Worm (Caenorhabditis elegans) whole organism, young adult: ENCODE results near the gene F35E12.9.

Experiments used
- B0035.1 ChIP-seq: sonication (generic microtip); optimal IDR thresholded peaks from 2 replicates; lab custom pipeline; 2016; ENCODE audit warnings: missing genetic modification characterization, mild to moderate bottlenecking, missing compliant biosample characterization, missing genotype, missing genetic modification reagents
- C06A6.2 ChIP-seq: fragments of 200-800 bp; sonication (Bioruptor generic); conservative IDR thresholded peaks from 2 replicates; pipeline ENCODE4 v1.3.6; 2022; ENCODE audit warnings: missing genetic modification characterization, missing compliant biosample characterization
- D2030.7 ChIP-seq: fragments of 200-800 bp; sonication (Bioruptor generic); IDR thresholded peaks from 2 replicates; pipeline ENCODE4 v1.3.6; 2022; ENCODE audit warnings: missing genetic modification reagents, missing genetic modification characterization, missing compliant biosample characterization
- F23B12.7 ChIP-seq: sonication (generic microtip); optimal IDR thresholded peaks from 2 replicates; lab custom pipeline; 2017; ENCODE audit warnings: missing genetic modification characterization, mild to moderate bottlenecking, missing compliant biosample characterization, antibody characterized with exemption, moderate library complexity; ENCODE audit not compliant: insufficient read depth
- F33H1.4 ChIP-seq: fragments of 200-800 bp; sonication (Bioruptor generic); IDR thresholded peaks from 2 replicates; pipeline ENCODE4 v1.3.6; 2022; ENCODE audit warnings: missing genetic modification reagents, missing genetic modification characterization, missing compliant biosample characterization
- F39B2.1 ChIP-seq: fragments of 200-800 bp; sonication (Bioruptor generic); IDR thresholded peaks from 2 replicates; pipeline ENCODE4 v1.3.6; 2022; ENCODE audit warnings: missing genetic modification reagents, missing genetic modification characterization, missing compliant biosample characterization
- F49E8.2 ChIP-seq: sonication (generic microtip); optimal IDR thresholded peaks from 3 replicates; lab custom pipeline; 2017; ENCODE audit warnings: missing genetic modification characterization, mild to moderate bottlenecking, missing compliant biosample characterization, antibody characterized with exemption, moderate library complexity; ENCODE audit not compliant: insufficient read depth
- F52B5.7 ChIP-seq: sonication (generic microtip); optimal IDR thresholded peaks from 2 replicates; lab custom pipeline; 2016; ENCODE audit warnings: mild to moderate bottlenecking, missing genetic modification characterization, missing compliant biosample characterization
- K11D2.4 ChIP-seq: fragments of 200-800 bp; sonication (Bioruptor generic); IDR thresholded peaks from 2 replicates; pipeline ENCODE4 v1.3.6; 2022; ENCODE audit warnings: missing genetic modification reagents, missing genetic modification characterization, missing compliant biosample characterization
- T07F8.4 ChIP-seq: sonication (generic microtip); optimal IDR thresholded peaks from 2 replicates; lab custom pipeline; 2016; ENCODE audit warnings: mild to moderate bottlenecking, missing genetic modification characterization, moderate library complexity, missing compliant biosample characterization
- Y95B8A.8 ChIP-seq: fragments of 200-800 bp; sonication (Bioruptor generic); IDR thresholded peaks from 2 replicates; pipeline ENCODE4 v1.3.6; 2022; ENCODE audit warnings: missing genetic modification reagents, missing genetic modification characterization, missing compliant biosample characterization
- ama-1 ChIP-seq, 3 experiments: fragments of 150-350 bp in 1 of 3; sonication (generic microtip) in 2 of 3; optimal IDR thresholded peaks; 2 replicates each; lab custom pipeline; 2014 to 2018; ENCODE audit warnings: missing biosample characterization in 2 of 3, missing genetic modification characterization in 2 of 3, missing genetic modification reagents in 2 of 3
- aptf-2 ChIP-seq: fragments of 200-800 bp; sonication (Bioruptor generic); conservative IDR thresholded peaks from 2 replicates; pipeline ENCODE4 v1.3.6; 2022; ENCODE audit warnings: missing genetic modification reagents, missing genetic modification characterization, missing compliant biosample characterization
- ccch-3 ChIP-seq: fragments of 200-800 bp; sonication (Bioruptor generic); optimal IDR thresholded peaks from 2 replicates; lab custom pipeline; 2018; ENCODE audit warnings: mild to moderate bottlenecking, missing genetic modification characterization, missing compliant biosample characterization
- cebp-1 ChIP-seq, 2 experiments: fragments of 200-800 bp in 1 of 2; sonication (Bioruptor generic) in 1 of 2; sonication (generic microtip) in 1 of 2; IDR thresholded peaks in 1 of 2; optimal IDR thresholded peaks in 1 of 2; 2 replicates each; pipeline versions ENCODE4 v1.3.6 to Lab custom; 2017 to 2022; ENCODE audit warnings: missing compliant biosample characterization in 2 of 2, missing genetic modification characterization in 2 of 2, mild to moderate bottlenecking in 1 of 2, missing genetic modification reagents in 1 of 2, moderate library complexity in 1 of 2
- cebp-2 ChIP-seq: fragments of 200-800 bp; sonication (Bioruptor generic); IDR thresholded peaks from 2 replicates; pipeline ENCODE4 v1.3.6; 2022; ENCODE audit warnings: missing genetic modification characterization, missing compliant biosample characterization
- ceh-40 ChIP-seq: fragments of 200-800 bp; sonication (Bioruptor generic); IDR thresholded peaks from 2 replicates; pipeline ENCODE4 v1.3.6; 2022; ENCODE audit warnings: missing genetic modification characterization, missing compliant biosample characterization
- ceh-58 ChIP-seq: fragments of 200-800 bp; sonication (Bioruptor generic); IDR thresholded peaks from 2 replicates; pipeline ENCODE4 v1.3.6; 2022; ENCODE audit warnings: missing genetic modification characterization, missing compliant biosample characterization
- ceh-79 ChIP-seq: sonication (generic microtip); optimal IDR thresholded peaks from 2 replicates; lab custom pipeline; 2017; ENCODE audit warnings: mild to moderate bottlenecking, missing genetic modification characterization, missing compliant biosample characterization
- egl-44 ChIP-seq: fragments of 200-800 bp; sonication (Bioruptor generic); IDR thresholded peaks from 2 replicates; pipeline ENCODE4 v1.3.6; 2022; ENCODE audit warnings: missing genetic modification reagents, missing genetic modification characterization, missing compliant biosample characterization
- egrh-3 ChIP-seq: fragments of 200-800 bp; sonication (Bioruptor generic); IDR thresholded peaks from 2 replicates; pipeline ENCODE4 v1.3.6; 2022; ENCODE audit warnings: missing genetic modification reagents, missing genetic modification characterization, missing compliant biosample characterization
- ekl-4 ChIP-seq: fragments of 200-800 bp; sonication (Bioruptor generic); IDR thresholded peaks from 2 replicates; pipeline ENCODE4 v1.3.6; 2022; ENCODE audit warnings: missing genetic modification reagents, missing genetic modification characterization, missing compliant biosample characterization
- fkh-3 ChIP-seq: sonication (generic microtip); optimal IDR thresholded peaks from 2 replicates; lab custom pipeline; 2016; ENCODE audit warnings: mild to moderate bottlenecking, missing genetic modification characterization, missing compliant biosample characterization
- him-1 ChIP-seq: sonication (generic microtip); optimal IDR thresholded peaks from 2 replicates; lab custom pipeline; 2016; ENCODE audit warnings: missing genotype, missing genetic modification reagents, missing genetic modification characterization, missing compliant biosample characterization
- lin-40 ChIP-seq: sonication (generic microtip); optimal IDR thresholded peaks from 2 replicates; lab custom pipeline; 2016; ENCODE audit warnings: missing genetic modification characterization, mild to moderate bottlenecking, missing compliant biosample characterization, missing genotype, missing genetic modification reagents
- lsy-27 ChIP-seq: sonication (generic microtip); optimal IDR thresholded peaks from 2 replicates; lab custom pipeline; 2017; ENCODE audit warnings: missing genetic modification characterization, mild to moderate bottlenecking, missing compliant biosample characterization, antibody characterized with exemption, missing genotype, borderline replicate concordance; ENCODE audit not compliant: insufficient read depth
- madf-8 ChIP-seq: fragments of 200-800 bp; sonication (Bioruptor generic); conservative IDR thresholded peaks from 2 replicates; pipeline ENCODE4 v1.3.6; 2022; ENCODE audit warnings: missing genetic modification reagents, missing genetic modification characterization, missing compliant biosample characterization
- nfya-1 ChIP-seq: sonication (generic microtip); optimal IDR thresholded peaks from 2 replicates; lab custom pipeline; 2017; ENCODE audit warnings: antibody characterized with exemption, missing compliant biosample characterization, missing genetic modification characterization, borderline replicate concordance; ENCODE audit not compliant: insufficient read depth
- nfya-2 ChIP-seq: fragments of 200-800 bp; sonication (Bioruptor generic); IDR thresholded peaks from 2 replicates; pipeline ENCODE4 v1.3.6; 2022; ENCODE audit warnings: missing genetic modification reagents, missing genetic modification characterization, missing compliant biosample characterization
- nhr-80 ChIP-seq: sonication (generic microtip); optimal IDR thresholded peaks from 2 replicates; lab custom pipeline; 2016; ENCODE audit warnings: missing genetic modification characterization, missing compliant biosample characterization
- rcor-1 ChIP-seq: fragments of 200-800 bp; sonication (Bioruptor generic); IDR thresholded peaks from 2 replicates; pipeline ENCODE4 v1.3.6; 2022; ENCODE audit warnings: missing genetic modification reagents, missing genetic modification characterization, missing compliant biosample characterization
- snpc-3.4 ChIP-seq: sonication (generic microtip); optimal IDR thresholded peaks from 2 replicates; lab custom pipeline; 2017; ENCODE audit warnings: missing genetic modification characterization, mild to moderate bottlenecking, missing compliant biosample characterization, antibody characterized with exemption, moderate library complexity, missing genotype, missing genetic modification reagents
- tbp1 ChIP-seq: fragments of 200-800 bp; sonication (Bioruptor generic); optimal IDR thresholded peaks from 2 replicates; lab custom pipeline; 2018; ENCODE audit warnings: mild to moderate bottlenecking, missing genetic modification characterization, missing compliant biosample characterization
- ztf-25 ChIP-seq: fragments of 200-800 bp; sonication (Bioruptor generic); IDR thresholded peaks from 2 replicates; pipeline ENCODE4 v1.3.6; 2022; ENCODE audit warnings: missing genetic modification reagents, missing genetic modification characterization, missing compliant biosample characterization
- ztf-6 ChIP-seq: fragments of 200-800 bp; sonication (Bioruptor generic); IDR thresholded peaks from 2 replicates; pipeline ENCODE4 v1.3.6; 2022; ENCODE audit warnings: missing genetic modification reagents, missing genetic modification characterization, missing compliant biosample characterization

F35E12.9 gene

DNA sequence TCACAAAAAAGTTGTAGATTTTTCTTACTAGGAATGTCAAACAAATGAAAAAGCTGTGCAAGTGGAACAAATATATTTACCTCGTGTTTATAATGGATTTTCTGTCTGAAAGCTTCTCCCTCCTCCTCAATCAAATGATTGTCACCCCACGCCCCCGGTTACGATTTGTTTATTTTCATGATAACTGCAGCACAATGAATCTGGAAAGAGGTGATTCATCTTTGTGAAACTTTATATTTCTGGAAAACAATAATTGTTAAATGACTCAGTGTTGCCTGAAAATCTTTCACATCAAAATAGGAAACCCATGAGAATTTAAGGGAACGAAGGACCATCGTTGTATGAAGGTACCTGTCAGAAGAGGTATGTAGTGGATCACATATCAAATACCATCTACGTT is 3.7 kb upstream of the F35E12.9 start, which contains the start of gene F35E12.10:
F35E12.10 (minus strand) TSS at position 101 of the 400 bp plus-strand sequence.
- no peak for TF ChIP-seq tbp1 (GFP tag; lab: Kevin White, UChicago)
- no peak for TF ChIP-seq F33H1.4
- no peak for TF ChIP-seq ceh-58
- no peak for TF ChIP-seq lsy-27
- TF ChIP-seq egl-44 (GFP tag; lab: Robert Waterston, UW), result no peak
- no peak for TF ChIP-seq B0035.1 (tag; lab: Kevin White, UChicago)
- TF ChIP-seq ama-1 (optimal IDR thresholded peaks at IDR 0.05; lab: Kevin White, UChicago), result no peak
- TF ChIP-seq ama-1 (GFP tag; optimal IDR thresholded peaks at IDR 0.05; lab: Kevin White, UChicago), result no peak
- no peak for TF ChIP-seq ekl-4 (GFP tag; lab: Robert Waterston, UW)
- no peak for TF ChIP-seq F52B5.7
- no peak for TF ChIP-seq lin-40 (tag; lab: Kevin White, UChicago)
- no peak for TF ChIP-seq cebp-1 (GFP tag; IDR thresholded peaks at IDR 0.05; lab: Robert Waterston, UW)
- TF ChIP-seq cebp-1 (tag; optimal IDR thresholded peaks at IDR 0.05; lab: Kevin White, UChicago), result no peak
- no peak for TF ChIP-seq aptf-2 (GFP tag; lab: Robert Waterston, UW)
- no peak for TF ChIP-seq madf-8 (GFP tag; lab: Robert Waterston, UW)
- no peak for TF ChIP-seq F23B12.7 (tag; lab: Kevin White, UChicago)
- TF ChIP-seq nfya-1 (tag; lab: Kevin White, UChicago), result no peak
- TF ChIP-seq ccch-3, result no peak

DNA sequence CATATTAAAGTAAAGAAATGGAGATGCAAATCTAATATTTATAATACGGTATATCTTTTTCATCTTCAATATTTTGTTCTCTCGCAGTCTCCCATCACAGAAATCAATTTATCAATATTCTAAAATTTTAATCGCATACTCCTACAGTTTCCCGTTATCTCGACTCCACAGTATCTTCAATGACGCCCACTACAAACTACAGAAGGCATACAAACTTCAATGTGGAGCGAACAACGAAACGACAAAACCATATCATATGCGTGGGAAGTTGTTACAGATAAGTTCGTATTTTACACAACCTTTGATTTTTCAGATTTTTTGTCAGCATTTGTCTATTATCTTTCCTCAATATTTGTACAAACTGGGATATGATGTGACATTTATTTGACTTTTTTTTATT is 5.0 kb downstream of the F35E12.9 start:
- TF ChIP-seq C06A6.2 (GFP tag; lab: Robert Waterston, UW) (no peak), nhr-80 (tag; lab: Kevin White, UChicago) (peak; percentile 49)

DNA sequence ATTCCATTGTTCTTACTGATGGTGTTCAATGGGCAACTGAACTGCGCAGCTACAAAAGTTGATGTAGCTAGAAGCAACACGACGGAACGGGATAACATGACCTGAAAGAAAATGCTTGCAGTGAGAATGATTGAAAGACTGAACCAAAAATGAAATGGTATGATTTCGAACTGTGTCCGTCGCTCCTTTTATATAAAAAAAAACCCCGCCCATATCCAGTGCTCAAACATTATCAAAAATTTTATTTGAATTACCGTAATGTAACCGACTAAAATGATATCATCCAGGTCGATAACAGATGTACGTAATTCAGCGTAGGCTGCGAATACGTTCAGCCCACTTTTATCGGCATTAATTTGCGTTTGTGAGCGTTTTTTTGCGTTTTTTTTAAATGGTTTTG is 6.6 kb downstream of the F35E12.9 start, which contains the start of gene irg-5:
irg-5 (minus strand) TSS at position 101 of the 400 bp plus-strand sequence.
- TF ChIP-seq ztf-6, result no peak

DNA sequence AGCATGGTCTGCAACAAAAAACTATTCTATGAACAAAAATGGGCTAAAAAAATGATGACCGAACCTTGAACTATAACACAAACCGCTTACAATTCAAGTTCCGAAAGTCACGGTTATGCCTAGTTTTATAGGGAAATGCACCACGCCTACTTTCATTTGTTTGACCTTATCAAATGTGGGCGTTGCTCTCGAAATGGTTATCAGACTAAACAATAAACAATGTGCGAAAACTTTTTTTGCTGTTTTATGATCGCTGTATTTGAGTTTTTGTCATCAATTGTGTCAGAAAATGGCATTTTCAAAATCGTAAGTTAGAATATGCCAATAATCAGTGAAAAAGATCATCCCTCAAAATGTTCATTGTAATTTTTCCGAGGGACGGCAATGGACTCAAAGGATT is 8.8 kb downstream of the F35E12.9 start, which contains the start of gene F35E12.6:
F35E12.6 (minus strand) TSS at position 101 of the 400 bp plus-strand sequence.
- TF ChIP-seq rcor-1 (no peak), F39B2.1 (no peak), nfya-2 (GFP tag; lab: Robert Waterston, UW) (no peak), egl-44 (GFP tag; lab: Robert Waterston, UW) (no peak), snpc-3.4 (tag; lab: Kevin White, UChicago) (no peak), cebp-2 (no peak), nhr-80 (tag; lab: Kevin White, UChicago) (peak; percentile 20), Y95B8A.8 (no peak)
- TF ChIP-seq, all 124 proteins: peak for 1

DNA sequence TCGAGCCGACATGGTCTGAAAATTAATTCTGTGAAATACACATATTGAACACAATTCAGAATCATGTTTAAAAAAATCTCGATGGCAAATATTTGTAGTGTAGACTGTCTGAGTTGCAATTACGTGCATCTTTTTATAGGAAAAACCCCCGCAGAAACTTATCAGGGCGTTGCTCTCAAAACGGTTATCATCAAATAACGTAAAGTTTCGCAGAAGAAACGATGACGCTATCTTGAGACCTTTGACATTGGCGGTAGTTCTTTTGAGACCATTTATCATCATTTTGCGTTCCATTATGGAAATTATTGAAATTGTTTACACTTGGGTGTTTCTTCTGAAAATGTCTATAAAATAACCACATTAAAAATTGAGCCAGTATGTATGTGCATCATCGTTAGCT is 14.2 kb downstream of the F35E12.9 start, which contains the start of gene dct-17:
dct-17 (minus strand) TSS at position 23 of the 400 bp plus-strand sequence.
- TF ChIP-seq egrh-3 (no peak), nhr-80 (tag; lab: Kevin White, UChicago) (peak; percentile 55)
- TF ChIP-seq, all 124 proteins: peak for 1

DNA sequence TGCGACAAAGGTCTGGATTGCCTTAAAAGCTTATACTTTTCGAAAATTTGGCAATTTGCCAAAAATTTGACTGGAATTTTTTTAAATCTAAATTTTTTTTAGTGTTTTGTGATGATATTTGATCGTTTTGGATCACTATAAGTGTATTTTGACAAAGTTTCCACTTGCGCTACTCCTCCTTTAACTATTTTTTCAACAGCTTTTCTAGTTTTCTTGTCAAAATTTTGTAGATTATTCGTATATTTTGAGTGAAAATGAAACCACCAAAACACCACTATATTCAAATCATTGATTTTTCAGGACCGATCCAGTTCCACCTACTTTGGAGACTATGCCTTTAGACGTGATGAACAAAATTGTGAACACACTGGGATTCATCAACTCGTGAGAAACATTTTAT is 19.4 kb downstream of the F35E12.9 start, which contains the start of gene fbxa-181:
fbxa-181 (plus strand) TSS at position 301 of the 400 bp plus-strand sequence.
- TF ChIP-seq ztf-25 (GFP tag; lab: Robert Waterston, UW) (no peak), ceh-40 (GFP tag; lab: Robert Waterston, UW) (no peak), him-1 (tag; lab: Kevin White, UChicago) (no peak), ceh-79 (tag; lab: Kevin White, UChicago) (no peak), fkh-3 (no peak), D2030.7 (GFP tag; lab: Robert Waterston, UW) (no peak), nfya-2 (GFP tag; lab: Robert Waterston, UW) (no peak), K11D2.4 (no peak), T07F8.4 (tag; lab: Kevin White, UChicago) (no peak), rcor-1 (no peak), F49E8.2 (no peak), ceh-58 (no peak)
